Fruit fly (Drosophila melanogaster) S2 (cell line): ENCODE data around the gene Snx3.

Source experiments
- CG8478 ChIP-seq: fragments of >200 bp; optimal IDR thresholded peaks from 2 replicates; lab custom pipeline; 2018
- CTCF ChIP-seq, 2 experiments: fragments of >200 bp; optimal IDR thresholded peaks; 2 replicates each; lab custom pipeline; 2018

DNA sequence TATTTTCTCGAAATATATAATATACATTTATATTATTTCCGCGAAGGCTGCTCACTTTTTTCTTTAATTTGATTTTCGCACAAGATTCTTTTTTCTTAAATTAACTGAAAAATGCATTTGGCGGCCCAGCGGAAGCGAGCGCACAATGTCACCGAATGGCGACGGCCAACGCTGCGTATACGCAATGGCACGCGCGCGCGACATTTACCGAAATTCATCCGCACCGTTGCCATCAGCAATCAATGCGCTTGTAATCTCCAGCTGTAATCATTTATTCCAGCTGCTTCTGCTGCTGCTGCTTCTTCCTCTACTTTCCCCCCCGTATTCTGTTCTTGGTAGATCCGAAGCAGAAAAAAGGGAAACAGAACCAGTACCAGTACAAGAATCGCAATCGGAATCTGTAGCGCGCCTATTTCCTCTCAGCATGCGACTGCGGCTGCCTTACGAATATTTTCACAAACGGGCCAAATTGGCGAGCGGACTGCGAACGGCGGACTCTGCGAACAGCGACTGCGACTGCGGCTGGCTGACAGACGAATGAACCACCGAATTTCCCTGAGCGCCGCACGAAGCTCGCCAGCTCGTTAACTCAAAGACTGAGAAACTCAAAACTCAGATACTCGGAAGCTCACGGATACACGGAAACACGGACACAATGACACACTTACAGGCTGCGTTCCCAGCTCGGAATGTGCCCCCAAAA is 32.5 kb upstream of the Snx3 start, which contains the start of gene Octbeta2R:
- TF ChIP-seq CTCF (optimal IDR thresholded peaks at IDR 0.05; lab: Kevin White, UChicago) (no peak), CG8478 (no peak)
